Worm (Caenorhabditis elegans): Measurements from ENCODE around the gene F40F11.3.

F40F11.3 gene

DNA sequence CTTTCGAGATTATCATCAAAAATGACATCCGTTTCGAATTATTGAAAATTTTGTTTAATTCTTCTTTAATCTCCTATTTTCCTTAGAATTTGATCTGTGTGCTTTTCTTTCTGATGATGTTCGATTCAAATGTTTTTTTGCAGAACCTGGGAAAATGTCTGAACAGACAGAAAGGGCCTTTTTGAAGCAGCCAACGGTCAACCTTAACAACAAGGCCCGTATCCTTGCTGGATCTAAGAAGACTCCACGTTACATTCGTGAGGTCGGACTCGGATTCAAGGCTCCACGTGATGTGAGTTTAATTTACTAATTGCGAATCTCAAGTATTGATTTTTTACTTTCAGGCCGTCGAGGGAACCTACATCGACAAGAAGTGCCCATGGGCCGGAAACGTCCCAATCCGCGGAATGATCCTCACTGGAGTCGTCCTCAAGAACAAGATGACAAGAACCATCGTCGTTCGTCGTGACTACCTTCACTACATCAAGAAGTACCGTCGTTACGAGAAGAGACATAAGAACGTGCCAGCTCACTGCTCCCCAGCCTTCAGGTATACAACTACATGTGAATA lies 8.8 kb upstream of the F40F11.3 start, which contains the start of gene rps-11:
TSS of gene rps-11 (plus strand) at position 144 of the 571 bp plus-strand sequence.
- no peak for TF ChIP-seq B0310.2 (tag; optimal IDR thresholded peaks at IDR 0.05)
- no peak for TF ChIP-seq hmg-4 (GFP tag; optimal IDR thresholded peaks at IDR 0.05)
- no peak for TF ChIP-seq ets-7 (tag; optimal IDR thresholded peaks at IDR 0.05)
- TF ChIP-seq sea-1 (GFP tag; conservative IDR thresholded peaks at IDR 0.05), result no peak
- no peak for TF ChIP-seq F13C5.2 (tag; optimal IDR thresholded peaks at IDR 0.05)
- TF ChIP-seq tbx-11 (GFP tag; IDR thresholded peaks at IDR 0.05), result no peak
- TF ChIP-seq aly-1 (tag; optimal IDR thresholded peaks at IDR 0.05), result no peak
- no peak for TF ChIP-seq pes-1 (GFP tag; IDR thresholded peaks at IDR 0.05)
- TF ChIP-seq tbx-37 (GFP tag; conservative IDR thresholded peaks at IDR 0.05), result no peak
- no peak for TF ChIP-seq flt-1 (GFP tag; IDR thresholded peaks at IDR 0.05)
- TF ChIP-seq tra-4 (tag; optimal IDR thresholded peaks at IDR 0.05), result no peak
- TF ChIP-seq hmbx-1 (tag; optimal IDR thresholded peaks at IDR 0.05), result no peak
- no peak for TF ChIP-seq scrt-1 (GFP tag; IDR thresholded peaks at IDR 0.05)
- TF ChIP-seq ceh-13 (GFP tag; optimal IDR thresholded peaks at IDR 0.05), result no peak

DNA sequence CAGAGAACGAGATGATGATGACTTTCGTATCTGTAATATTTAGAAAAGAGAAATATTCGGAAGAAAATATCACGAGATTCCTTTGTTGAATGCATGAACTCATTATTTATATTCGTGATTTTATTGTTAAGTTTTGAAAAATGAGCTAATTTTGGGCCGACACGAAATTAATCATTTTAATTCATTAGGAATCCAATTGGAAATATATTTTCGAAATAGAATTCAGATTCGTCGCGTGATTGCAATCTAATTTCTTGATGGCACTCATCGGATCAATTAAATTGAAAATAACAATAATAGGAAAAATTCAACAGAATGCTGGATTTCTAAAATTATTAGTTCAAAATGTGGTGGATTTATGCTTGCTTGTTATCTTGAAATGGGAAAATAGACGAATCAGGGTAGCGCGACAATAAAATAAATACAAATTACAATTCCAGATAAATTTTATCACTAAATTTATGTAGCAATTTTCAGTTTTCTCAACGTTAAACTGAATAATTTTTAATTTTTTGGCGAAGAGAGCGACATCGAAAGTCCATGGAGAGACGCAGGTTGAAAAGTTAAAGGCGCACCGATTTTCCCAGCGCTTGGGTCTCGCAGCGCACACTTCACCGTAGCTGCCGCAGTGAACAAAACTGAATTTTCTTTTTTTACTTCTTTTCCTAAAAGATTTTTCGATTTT lies 8.1 kb upstream of the F40F11.3 start:
- peak; percentile 72 for TF ChIP-seq F13C5.2 (tag; optimal IDR thresholded peaks at IDR 0.05)
- TF ChIP-seq B0310.2 (tag; optimal IDR thresholded peaks at IDR 0.05), result peak; percentile 79
- TF ChIP-seq flt-1 (GFP tag; IDR thresholded peaks at IDR 0.05), result 0 out of 2 replicates have a peak, but pooled peaks have one; percentile 12
- TF ChIP-seq scrt-1 (GFP tag; IDR thresholded peaks at IDR 0.05), result no peak; the same call in 1 of the 2 replicates
- peak; percentile 38; the same call in 1 of the 2 replicates for TF ChIP-seq pes-1 (GFP tag; IDR thresholded peaks at IDR 0.05)
- TF ChIP-seq sea-1 (GFP tag; conservative IDR thresholded peaks at IDR 0.05), result no peak
- TF ChIP-seq aly-1 (tag; optimal IDR thresholded peaks at IDR 0.05), result no peak
- no peak for TF ChIP-seq tbx-11 (GFP tag; IDR thresholded peaks at IDR 0.05)
- peak; percentile 14 for TF ChIP-seq hmbx-1 (tag; optimal IDR thresholded peaks at IDR 0.05)
- TF ChIP-seq tra-4 (tag; optimal IDR thresholded peaks at IDR 0.05), result peak; percentile 41
- no peak for TF ChIP-seq ets-7 (tag; optimal IDR thresholded peaks at IDR 0.05)
- TF ChIP-seq ama-1 (optimal IDR thresholded peaks at IDR 0.05), result peak; percentile 71
- TF ChIP-seq ceh-13 (GFP tag; optimal IDR thresholded peaks at IDR 0.05), result no peak
- TF ChIP-seq hmg-4 (GFP tag; optimal IDR thresholded peaks at IDR 0.05), result peak; percentile 23
- TF ChIP-seq ceh-36 (tag; optimal IDR thresholded peaks at IDR 0.05), result peak; percentile 11
- TF ChIP-seq hnd-1 (tag; optimal IDR thresholded peaks at IDR 0.05), result peak; percentile 13
- TF ChIP-seq tbx-37 (GFP tag; conservative IDR thresholded peaks at IDR 0.05), result peak; percentile 30

DNA sequence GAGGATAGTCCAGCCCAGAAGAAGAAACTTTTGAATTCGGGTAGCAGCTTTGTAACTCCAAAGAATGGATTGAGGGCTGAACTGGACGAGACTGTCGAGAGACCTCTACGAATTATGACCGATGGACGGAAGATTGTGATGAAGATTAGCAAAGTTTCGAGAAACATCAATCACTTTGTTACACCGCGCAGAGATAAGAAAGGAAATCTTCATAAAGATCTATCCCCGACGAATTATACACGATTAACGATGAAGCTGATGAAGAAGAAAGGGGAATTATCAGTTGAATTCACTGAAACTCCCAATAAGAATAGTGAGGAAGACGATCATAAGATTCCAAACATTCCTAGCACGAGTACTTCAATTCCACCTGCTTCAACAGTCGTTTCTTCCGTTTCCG lies 5.9 kb upstream of the F40F11.3 start:
- TF ChIP-seq F13C5.2 (tag; optimal IDR thresholded peaks at IDR 0.05), result no peak
- no peak for TF ChIP-seq tra-4 (tag; optimal IDR thresholded peaks at IDR 0.05)
- TF ChIP-seq pes-1 (GFP tag; IDR thresholded peaks at IDR 0.05), result no peak
- no peak for TF ChIP-seq flt-1 (GFP tag; IDR thresholded peaks at IDR 0.05)
- TF ChIP-seq ets-7 (tag; optimal IDR thresholded peaks at IDR 0.05), result no peak

DNA sequence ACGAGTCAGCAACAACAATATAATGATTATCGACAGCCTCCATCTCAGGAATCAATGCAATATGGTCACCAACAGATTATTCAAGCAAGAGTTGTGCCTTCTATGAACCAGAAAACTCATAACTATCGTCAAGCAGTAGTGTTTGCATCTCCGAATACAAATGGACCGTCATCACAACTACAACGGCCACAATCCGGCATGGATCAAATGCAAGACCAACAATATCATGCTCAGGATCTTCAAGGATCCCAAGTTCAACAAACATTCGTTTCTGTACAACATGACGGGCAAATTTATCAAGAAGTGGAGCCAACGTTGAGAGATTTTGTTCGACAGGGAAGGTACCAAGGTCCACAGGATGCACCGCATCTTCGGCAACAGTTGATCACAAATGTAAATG lies 3.3 kb upstream of the F40F11.3 start:
- no peak for TF ChIP-seq scrt-1 (GFP tag; IDR thresholded peaks at IDR 0.05)
- no peak for TF ChIP-seq sea-1 (GFP tag; conservative IDR thresholded peaks at IDR 0.05)
- no peak for TF ChIP-seq ets-7 (tag; optimal IDR thresholded peaks at IDR 0.05)
- TF ChIP-seq B0310.2 (tag; optimal IDR thresholded peaks at IDR 0.05), result no peak
- no peak for TF ChIP-seq tra-4 (tag; optimal IDR thresholded peaks at IDR 0.05)
- TF ChIP-seq hmbx-1 (tag; optimal IDR thresholded peaks at IDR 0.05), result no peak
- no peak for TF ChIP-seq pes-1 (GFP tag; IDR thresholded peaks at IDR 0.05)
- TF ChIP-seq tbx-37 (GFP tag; conservative IDR thresholded peaks at IDR 0.05), result no peak
- no peak for TF ChIP-seq aly-1 (tag; optimal IDR thresholded peaks at IDR 0.05)
- no peak for TF ChIP-seq tbx-11 (GFP tag; IDR thresholded peaks at IDR 0.05)
- TF ChIP-seq ceh-13 (GFP tag; optimal IDR thresholded peaks at IDR 0.05), result no peak
- TF ChIP-seq flt-1 (GFP tag; IDR thresholded peaks at IDR 0.05), result no peak
- no peak for TF ChIP-seq hmg-4 (GFP tag; optimal IDR thresholded peaks at IDR 0.05)
- no peak for TF ChIP-seq ceh-36 (tag; optimal IDR thresholded peaks at IDR 0.05)
- TF ChIP-seq ama-1 (optimal IDR thresholded peaks at IDR 0.05), result no peak
- no peak for TF ChIP-seq F13C5.2 (tag; optimal IDR thresholded peaks at IDR 0.05)
- TF ChIP-seq hnd-1 (tag; optimal IDR thresholded peaks at IDR 0.05), result no peak

DNA sequence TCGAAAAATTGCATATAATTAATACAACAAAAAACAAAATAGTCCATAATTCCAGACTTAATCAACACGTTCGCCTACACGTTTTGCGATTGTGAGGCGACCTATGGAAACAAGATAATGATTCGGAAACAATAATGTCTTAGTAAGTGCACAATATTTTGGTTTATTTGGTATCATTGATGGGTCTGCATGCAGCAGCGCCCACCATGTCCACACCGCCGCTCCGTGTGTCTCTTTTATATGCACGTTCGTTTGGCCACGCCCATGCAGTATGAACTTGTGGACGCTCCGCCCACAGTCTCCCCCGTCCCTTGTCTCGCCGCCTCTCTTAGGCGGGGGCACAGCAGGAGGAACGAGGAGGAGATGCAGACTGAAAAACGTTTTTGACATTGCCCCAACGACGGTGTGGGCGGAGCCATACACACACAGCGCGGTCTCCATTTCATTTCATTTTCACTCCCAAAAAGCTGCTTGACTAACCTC lies 429 bp upstream of the F40F11.3 start, which contains the start of gene mig-38:
TSS of gene mig-38 (plus strand) at position 54 of the 483 bp plus-strand sequence.
- TF ChIP-seq ceh-13 (GFP tag; optimal IDR thresholded peaks at IDR 0.05) (no peak), F13C5.2 (tag; optimal IDR thresholded peaks at IDR 0.05) (no peak), hmg-4 (GFP tag; optimal IDR thresholded peaks at IDR 0.05) (peak; percentile 45), sea-1 (GFP tag; conservative IDR thresholded peaks at IDR 0.05) (peak; percentile 48; the same call in 1 of the 2 replicates), tra-4 (tag; optimal IDR thresholded peaks at IDR 0.05) (no peak), B0310.2 (tag; optimal IDR thresholded peaks at IDR 0.05) (no peak), hmbx-1 (tag; optimal IDR thresholded peaks at IDR 0.05) (no peak), scrt-1 (GFP tag; IDR thresholded peaks at IDR 0.05) (no peak)

DNA sequence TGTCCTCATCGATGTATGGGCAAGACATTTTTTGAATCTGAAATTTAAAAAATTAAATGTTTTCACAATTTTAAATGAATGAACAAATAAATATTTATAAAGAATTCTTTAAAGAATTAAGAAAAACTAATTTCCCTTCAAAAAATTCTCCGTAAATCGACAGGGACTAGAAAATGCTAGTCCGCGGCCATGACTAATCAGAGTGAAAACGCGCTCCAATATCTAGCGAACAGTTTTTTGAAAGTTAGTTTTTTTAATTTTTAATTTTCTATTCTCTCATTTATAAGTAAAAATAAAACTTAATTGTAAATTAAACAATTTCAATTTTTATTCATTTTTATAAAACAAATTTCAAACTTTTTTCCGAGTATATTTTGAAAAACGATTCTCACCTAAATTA lies 983 bp downstream of the F40F11.3 start:
- 0 out of 2 replicates have a peak, but pooled peaks have one; percentile 28 for TF ChIP-seq pes-1 (GFP tag; IDR thresholded peaks at IDR 0.05)
- peak; percentile 73; the same call in 1 of the 2 replicates for TF ChIP-seq tbx-37 (GFP tag; conservative IDR thresholded peaks at IDR 0.05)
- no peak for TF ChIP-seq hmbx-1 (tag; optimal IDR thresholded peaks at IDR 0.05)

DNA sequence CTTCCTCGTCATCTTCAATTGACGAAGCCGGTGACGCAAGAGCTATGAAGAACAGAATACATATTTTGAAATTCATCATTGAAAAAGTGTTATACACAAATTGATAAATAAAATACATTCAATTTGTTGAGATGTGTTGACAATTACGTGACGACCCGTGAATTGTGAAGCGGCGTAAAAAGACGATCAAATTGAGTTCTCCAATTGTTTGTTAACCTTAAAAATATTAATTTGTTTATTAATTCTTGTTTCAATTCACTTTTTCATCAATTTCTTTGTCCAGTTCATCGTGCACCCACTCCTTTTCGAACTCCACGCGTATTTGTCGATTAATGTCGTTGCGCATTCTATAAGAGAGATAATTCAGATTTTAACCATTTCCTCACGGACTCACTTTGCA lies 1.6 kb downstream of the F40F11.3 start, which contains the start of gene spe-36:
TSS of gene spe-36 (minus strand) at position 101 of the 400 bp plus-strand sequence.
- TF ChIP-seq hnd-1 (tag; optimal IDR thresholded peaks at IDR 0.05), result no peak
- TF ChIP-seq aly-1 (tag; optimal IDR thresholded peaks at IDR 0.05), result no peak
- TF ChIP-seq hmbx-1 (tag; optimal IDR thresholded peaks at IDR 0.05), result no peak
- no peak for TF ChIP-seq sea-1 (GFP tag; conservative IDR thresholded peaks at IDR 0.05)
- TF ChIP-seq scrt-1 (GFP tag; IDR thresholded peaks at IDR 0.05), result no peak
- no peak for TF ChIP-seq tbx-11 (GFP tag; IDR thresholded peaks at IDR 0.05)
- no peak for TF ChIP-seq pes-1 (GFP tag; IDR thresholded peaks at IDR 0.05)
- TF ChIP-seq B0310.2 (tag; optimal IDR thresholded peaks at IDR 0.05), result no peak
- TF ChIP-seq hmg-4 (GFP tag; optimal IDR thresholded peaks at IDR 0.05), result no peak
- TF ChIP-seq F13C5.2 (tag; optimal IDR thresholded peaks at IDR 0.05), result no peak
- no peak for TF ChIP-seq ama-1 (optimal IDR thresholded peaks at IDR 0.05)
- TF ChIP-seq ceh-36 (tag; optimal IDR thresholded peaks at IDR 0.05), result no peak
- TF ChIP-seq tra-4 (tag; optimal IDR thresholded peaks at IDR 0.05), result no peak
- TF ChIP-seq tbx-37 (GFP tag; conservative IDR thresholded peaks at IDR 0.05), result no peak
